Fruit fly (Drosophila melanogaster) whole organism, embryonic: ENCODE measurements around the gene Aps.

Experiments
- Bgb ChIP-seq: fragments of 200-800 bp; sonication (Bioruptor generic); IDR thresholded peaks from 2 replicates; pipeline ENCODE4 v1.3.6; 2022; ENCODE audit warnings: missing biosample characterization, missing genetic modification characterization; ENCODE audit not compliant: partially characterized antibody
- CG11247 ChIP-seq: fragments of 200-800 bp; sonication (Bioruptor generic); IDR thresholded peaks from 2 replicates; pipeline ENCODE4 v1.3.6; 2022; ENCODE audit warnings: missing biosample characterization, missing genetic modification characterization
- CG12219 ChIP-seq: fragments of 200-800 bp; sonication (Bioruptor generic); optimal IDR thresholded peaks from 3 replicates; lab custom pipeline; 2018; ENCODE audit warnings: missing biosample characterization, mild to moderate bottlenecking, missing genetic modification characterization
- CG13123 ChIP-seq: fragments of 200-800 bp; sonication (Bioruptor generic); optimal IDR thresholded peaks from 2 replicates; lab custom pipeline; 2016; ENCODE audit warnings: missing biosample characterization, missing genetic modification characterization
- CG14441 ChIP-seq: fragments of 200-800 bp; sonication (Bioruptor generic); IDR thresholded peaks from 2 replicates; pipeline ENCODE4 v1.3.6; 2022; ENCODE audit warnings: missing biosample characterization, missing genetic modification characterization
- CG16863 ChIP-seq: fragments of 200-800 bp; sonication (Bioruptor generic); optimal IDR thresholded peaks from 3 replicates; lab custom pipeline; 2016; ENCODE audit warnings: missing biosample characterization, missing genetic modification characterization
- CG17359 ChIP-seq: fragments of 200-800 bp; sonication (Bioruptor generic); optimal IDR thresholded peaks from 3 replicates; lab custom pipeline; 2018; ENCODE audit warnings: missing biosample characterization, mild to moderate bottlenecking, missing genetic modification characterization, moderate library complexity
- CG2120 ChIP-seq: fragments of 200-800 bp; sonication (Bioruptor generic); optimal IDR thresholded peaks from 3 replicates; lab custom pipeline; 2016; ENCODE audit warnings: missing biosample characterization, missing genetic modification characterization
- CG3407 ChIP-seq: fragments of 200-800 bp; sonication (Bioruptor generic); optimal IDR thresholded peaks from 2 replicates; lab custom pipeline; 2018; ENCODE audit warnings: missing biosample characterization, mild to moderate bottlenecking, missing genetic modification characterization
- CG34376 ChIP-seq: fragments of 200-800 bp; sonication (Bioruptor generic); optimal IDR thresholded peaks from 2 replicates; lab custom pipeline; 2018; ENCODE audit warnings: missing biosample characterization, mild to moderate bottlenecking, missing genetic modification characterization
- CG4328 ChIP-seq: fragments of 200-800 bp; sonication (Bioruptor generic); optimal IDR thresholded peaks from 3 replicates; lab custom pipeline; 2017; ENCODE audit warnings: missing biosample characterization, missing genetic modification reagents, missing genetic modification characterization
- CG6175 ChIP-seq: fragments of 200-800 bp; sonication (Bioruptor generic); IDR thresholded peaks from 3 replicates; pipeline ENCODE4 v1.3.6; 2022; ENCODE audit warnings: missing biosample characterization, missing genetic modification characterization
- CG6765 ChIP-seq: fragments of 200-800 bp; sonication (Bioruptor generic); optimal IDR thresholded peaks from 3 replicates; lab custom pipeline; 2017; ENCODE audit warnings: missing biosample characterization, mild to moderate bottlenecking, missing genetic modification characterization
- CG6791 ChIP-seq: fragments of 200-800 bp; sonication (Bioruptor generic); IDR thresholded peaks from 3 replicates; pipeline ENCODE4 v1.3.6; 2022; ENCODE audit warnings: missing biosample characterization, missing genetic modification characterization; ENCODE audit not compliant: partially characterized antibody
- CG7928 ChIP-seq: fragments of 200-800 bp; sonication (Bioruptor generic); optimal IDR thresholded peaks from 2 replicates; lab custom pipeline; 2017; ENCODE audit warnings: missing biosample characterization, mild to moderate bottlenecking, missing genetic modification characterization
- CG8089 ChIP-seq: fragments of 200-800 bp; sonication (Bioruptor generic); optimal IDR thresholded peaks from 3 replicates; lab custom pipeline; 2016; ENCODE audit warnings: missing biosample characterization, missing genetic modification characterization
- CHES-1-like ChIP-seq: fragments of 200-800 bp; sonication (Bioruptor generic); optimal IDR thresholded peaks from 2 replicates; lab custom pipeline; 2016; ENCODE audit warnings: missing biosample characterization, missing genetic modification characterization
- Chrac-16 ChIP-seq: fragments of 200-800 bp; sonication (Bioruptor generic); optimal IDR thresholded peaks from 3 replicates; lab custom pipeline; 2016; ENCODE audit warnings: missing biosample characterization, missing genetic modification characterization
- CrebB ChIP-seq: fragments of 200-800 bp; sonication (Bioruptor generic); optimal IDR thresholded peaks from 3 replicates; lab custom pipeline; 2018; ENCODE audit warnings: missing biosample characterization, mild to moderate bottlenecking, missing genetic modification characterization
- Ets65A ChIP-seq: fragments of 200-800 bp; sonication (Bioruptor generic); peaks from one replicate; lab custom pipeline; 2016; ENCODE audit warnings: missing biosample characterization, missing genetic modification characterization
- Ets97D ChIP-seq: fragments of 200-800 bp; sonication (Bioruptor generic); optimal IDR thresholded peaks from 3 replicates; lab custom pipeline; 2016; ENCODE audit warnings: missing biosample characterization, missing genetic modification characterization
- Hand ChIP-seq: fragments of 200-800 bp; sonication (Bioruptor generic); optimal IDR thresholded peaks from 2 replicates; lab custom pipeline; 2017; ENCODE audit warnings: mild to moderate bottlenecking, missing biosample characterization, missing genetic modification reagents, missing genetic modification characterization
- HmgZ ChIP-seq: fragments of 200-800 bp; sonication (Bioruptor generic); optimal IDR thresholded peaks from 2 replicates; lab custom pipeline; 2018; ENCODE audit warnings: missing biosample characterization, mild to moderate bottlenecking, missing genetic modification characterization
- Hr51 ChIP-seq, 2 experiments: fragments of 200-800 bp; sonication (Bioruptor generic); optimal IDR thresholded peaks; 2 replicates in 1 of 2; 3 replicates in 1 of 2; lab custom pipeline; 2016 to 2018; ENCODE audit warnings: missing biosample characterization in 2 of 2, missing genetic modification characterization in 2 of 2, mild to moderate bottlenecking in 1 of 2, moderate library complexity in 1 of 2
- Hr78 ChIP-seq, 2 experiments: fragments of 200-800 bp in 1 of 2; fragments of >200 bp in 1 of 2; sonication (Bioruptor generic) in 1 of 2; optimal IDR thresholded peaks; 2 replicates each; lab custom pipeline; 2017 to 2019; ENCODE audit warnings: missing biosample characterization in 2 of 2, missing genetic modification characterization in 2 of 2, mild to moderate bottlenecking in 1 of 2, moderate library complexity in 1 of 2
- Jarid2 ChIP-seq: fragments of 200-800 bp; sonication (Bioruptor generic); optimal IDR thresholded peaks from 3 replicates; lab custom pipeline; 2017; ENCODE audit warnings: mild to moderate bottlenecking, missing biosample characterization, missing genetic modification reagents, missing genetic modification characterization
- MESR4 ChIP-seq: fragments of 200-800 bp; sonication (Bioruptor generic); optimal IDR thresholded peaks from 2 replicates; lab custom pipeline; 2018; ENCODE audit warnings: missing biosample characterization, mild to moderate bottlenecking, missing genetic modification characterization, moderate library complexity
- Sin3A ChIP-seq: fragments of >200 bp; optimal IDR thresholded peaks from 2 replicates; lab custom pipeline; 2018
- Sox102F ChIP-seq: fragments of 200-800 bp; sonication (Bioruptor generic); optimal IDR thresholded peaks from 2 replicates; lab custom pipeline; 2018; ENCODE audit warnings: missing biosample characterization, mild to moderate bottlenecking, missing genetic modification characterization, moderate library complexity
- Spps ChIP-seq: fragments of 200-800 bp; sonication (Bioruptor generic); optimal IDR thresholded peaks from 2 replicates; lab custom pipeline; 2018; ENCODE audit warnings: missing biosample characterization, mild to moderate bottlenecking, missing genetic modification characterization
- Usf ChIP-seq: fragments of 200-800 bp; sonication (Bioruptor generic); optimal IDR thresholded peaks from 2 replicates; lab custom pipeline; 2017; ENCODE audit warnings: missing genotype, missing biosample characterization, missing genetic modification characterization
- bowl ChIP-seq: fragments of 200-800 bp; sonication (Bioruptor generic); IDR thresholded peaks from 2 replicates; pipeline ENCODE4 v1.3.6; 2022; ENCODE audit warnings: missing biosample characterization, missing genetic modification characterization
- bsh ChIP-seq, 2 experiments: fragments of 200-800 bp; sonication (Bioruptor generic); optimal IDR thresholded peaks; 2 replicates each; lab custom pipeline; 2017 to 2018; ENCODE audit warnings: mild to moderate bottlenecking in 2 of 2, missing biosample characterization in 2 of 2, missing genetic modification characterization in 2 of 2, moderate library complexity in 1 of 2
- emc ChIP-seq: fragments of 200-800 bp; sonication (Bioruptor generic); optimal IDR thresholded peaks from 2 replicates; lab custom pipeline; 2016; ENCODE audit warnings: missing biosample characterization, missing genetic modification characterization
- eve ChIP-seq, 2 experiments: fragments of >200 bp; optimal IDR thresholded peaks; 2 replicates each; lab custom pipeline; 2017; ENCODE audit warnings: missing biosample characterization in 2 of 2, missing genetic modification characterization in 2 of 2
- eyg ChIP-seq: fragments of 200-800 bp; sonication (Bioruptor generic); optimal IDR thresholded peaks from 3 replicates; lab custom pipeline; 2016; ENCODE audit warnings: missing biosample characterization, missing genetic modification characterization
- fd102C ChIP-seq: fragments of 200-800 bp; sonication (Bioruptor generic); optimal IDR thresholded peaks from 2 replicates; lab custom pipeline; 2018; ENCODE audit warnings: missing biosample characterization, mild to moderate bottlenecking, missing genetic modification characterization, moderate library complexity
- fd64A ChIP-seq: fragments of 200-800 bp; sonication (Bioruptor generic); optimal IDR thresholded peaks from 3 replicates; lab custom pipeline; 2018; ENCODE audit warnings: missing biosample characterization, mild to moderate bottlenecking, missing genetic modification characterization
- ham ChIP-seq: fragments of 200-800 bp; sonication (Bioruptor generic); IDR thresholded peaks from 2 replicates; pipeline ENCODE4 v1.3.6; 2022; ENCODE audit warnings: missing biosample characterization, missing genetic modification characterization
- kah ChIP-seq: fragments of 200-800 bp; sonication (Bioruptor generic); optimal IDR thresholded peaks from 2 replicates; lab custom pipeline; 2018; ENCODE audit warnings: missing biosample characterization, mild to moderate bottlenecking, missing genetic modification characterization
- lbe ChIP-seq: fragments of 200-800 bp; sonication (Bioruptor generic); optimal IDR thresholded peaks from 2 replicates; lab custom pipeline; 2016; ENCODE audit warnings: missing biosample characterization, mild to moderate bottlenecking, missing genetic modification characterization
- lmd ChIP-seq: fragments of 200-800 bp; sonication (Bioruptor generic); IDR thresholded peaks from 2 replicates; pipeline ENCODE4 v1.3.6; 2022; ENCODE audit warnings: missing biosample characterization, missing genetic modification characterization
- lola ChIP-seq, 3 experiments: fragments of >200 bp in 2 of 3; fragments of 200-800 bp in 1 of 3; sonication (Bioruptor generic) in 1 of 3; optimal IDR thresholded peaks; 2 replicates each; lab custom pipeline; 2017 to 2019; ENCODE audit warnings: missing biosample characterization in 3 of 3, missing genetic modification characterization in 3 of 3, mild to moderate bottlenecking in 1 of 3, moderate library complexity in 1 of 3
- otp ChIP-seq: fragments of 200-800 bp; sonication (Bioruptor generic); IDR thresholded peaks from 3 replicates; pipeline ENCODE4, ENCODE4 v1.3.6; 2022; ENCODE audit warnings: missing biosample characterization, missing genetic modification characterization
- pb ChIP-seq: fragments of 200-800 bp; sonication (Bioruptor generic); optimal IDR thresholded peaks from 3 replicates; lab custom pipeline; 2016; ENCODE audit warnings: missing biosample characterization, missing genetic modification characterization
- pnt ChIP-seq: fragments of 200-800 bp; sonication (Bioruptor generic); optimal IDR thresholded peaks from 3 replicates; lab custom pipeline; 2016; ENCODE audit warnings: missing biosample characterization, missing genetic modification characterization
- repo ChIP-seq: fragments of 200-800 bp; sonication (Bioruptor generic); optimal IDR thresholded peaks from 2 replicates; lab custom pipeline; 2016; ENCODE audit warnings: missing biosample characterization, missing genetic modification characterization
- seq ChIP-seq: fragments of 200-800 bp; sonication (Bioruptor generic); IDR thresholded peaks from 2 replicates; pipeline ENCODE4 v1.3.6; 2022; ENCODE audit warnings: missing biosample characterization, missing genetic modification characterization
- sima ChIP-seq: fragments of 200-800 bp; sonication (Bioruptor generic); optimal IDR thresholded peaks from 2 replicates; lab custom pipeline; 2016; ENCODE audit warnings: missing biosample characterization, missing genetic modification characterization
- tx ChIP-seq: fragments of 200-800 bp; sonication (Bioruptor generic); optimal IDR thresholded peaks from 2 replicates; lab custom pipeline; 2016; ENCODE audit warnings: missing biosample characterization, missing genetic modification characterization
- wdn ChIP-seq: fragments of 200-800 bp; sonication (Bioruptor generic); IDR thresholded peaks from 2 replicates; pipeline ENCODE4 v1.3.6; 2022; ENCODE audit warnings: missing biosample characterization, missing genetic modification characterization

Aps gene

DNA sequence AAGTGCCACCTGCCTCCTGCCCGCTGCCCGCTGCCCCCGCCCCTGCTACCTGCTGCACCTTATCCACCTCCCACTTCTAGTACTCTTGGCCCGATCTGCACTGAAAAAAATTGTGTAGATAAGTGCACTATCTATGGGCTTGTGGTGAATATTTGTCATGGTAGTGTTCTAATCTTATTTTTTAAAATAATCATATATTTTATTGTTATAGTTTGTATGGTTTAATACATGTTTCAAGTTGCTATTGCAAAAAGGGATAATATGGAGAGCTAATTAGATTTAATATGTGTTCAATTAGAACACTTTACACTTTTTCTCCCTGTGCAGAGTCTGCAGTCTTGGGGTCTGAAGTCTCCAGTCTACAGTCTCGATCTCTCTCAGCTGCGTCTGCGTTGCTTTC, 32.5 kb upstream of the Aps start (continued):
- TF ChIP-seq CG12219 (GFP tag; lab: Kevin White, UChicago): no peak
- no peak for TF ChIP-seq Ets65A
- no peak for TF ChIP-seq pb (GFP tag; lab: Kevin White, UChicago)
- no peak for TF ChIP-seq Bgb
- no peak for TF ChIP-seq CG2120
- no peak for TF ChIP-seq fd102C (GFP tag; lab: Kevin White, UChicago)
- peak; percentile 3 for TF ChIP-seq CG3407 (GFP tag; lab: Kevin White, UChicago)
- TF ChIP-seq lola (GFP tag; optimal IDR thresholded peaks at IDR 0.05; lab: Kevin White, UChicago): peak in 1 of 3 experiments; percentile 54
- TF ChIP-seq Chrac-16 (GFP tag; lab: Kevin White, UChicago): no peak
- TF ChIP-seq pnt (GFP tag; lab: Kevin White, UChicago): no peak
- no peak for TF ChIP-seq CG16863 (GFP tag; lab: Kevin White, UChicago)
- TF ChIP-seq CG7928 (GFP tag; lab: Kevin White, UChicago): no peak
- TF ChIP-seq eyg: no peak
- no peak for TF ChIP-seq otp (GFP tag; lab: Robert Waterston, UW)
- TF ChIP-seq lmd (GFP tag; lab: Robert Waterston, UW): peak; percentile 42
- no peak for TF ChIP-seq CG11247 (GFP tag; lab: Robert Waterston, UW)
- TF ChIP-seq kah (GFP tag; lab: Kevin White, UChicago): no peak
- no peak for TF ChIP-seq repo (GFP tag; lab: Kevin White, UChicago)
- no peak for TF ChIP-seq wdn (GFP tag; lab: Robert Waterston, UW)
- peak; percentile 36 for TF ChIP-seq Sox102F
- TF ChIP-seq CG34376: no peak
- no peak for TF ChIP-seq ham
- TF ChIP-seq CG4328: no peak
- TF ChIP-seq CHES-1-like (GFP tag; lab: Kevin White, UChicago): no peak
- no peak for TF ChIP-seq Usf (GFP tag; lab: Kevin White, UChicago)
- TF ChIP-seq Hand (GFP tag; lab: Kevin White, UChicago): no peak
- no peak for TF ChIP-seq fd64A (GFP tag; lab: Kevin White, UChicago)
- no peak for TF ChIP-seq eve (GFP tag; optimal IDR thresholded peaks at IDR 0.05; lab: Kevin White, UChicago)
- no peak for TF ChIP-seq MESR4
- no peak for TF ChIP-seq Ets97D
- TF ChIP-seq Jarid2 (GFP tag; lab: Kevin White, UChicago): no peak
- TF ChIP-seq CG8089 (GFP tag; lab: Kevin White, UChicago): no peak
- no peak for TF ChIP-seq lbe
- TF ChIP-seq Spps (tag; lab: Kevin White, UChicago): peak; percentile 2
- peak in 1 of 2 experiments; percentile 1 for TF ChIP-seq Hr78 (GFP tag; optimal IDR thresholded peaks at IDR 0.05; lab: Kevin White, UChicago)
- peak; percentile 60 to 80 for TF ChIP-seq bsh (GFP tag; optimal IDR thresholded peaks at IDR 0.05; lab: Kevin White, UChicago)
- no peak for TF ChIP-seq CG6791 (GFP tag; lab: Robert Waterston, UW)
- no peak for TF ChIP-seq tx (GFP tag; lab: Kevin White, UChicago)
- no peak for TF ChIP-seq seq (GFP tag; lab: Robert Waterston, UW)
- no peak for TF ChIP-seq CrebB (tag; lab: Kevin White, UChicago)
- TF ChIP-seq CG6765 (GFP tag; lab: Kevin White, UChicago): no peak
- TF ChIP-seq Hr51 (GFP tag; optimal IDR thresholded peaks at IDR 0.05; lab: Kevin White, UChicago): peak in 1 of 2 experiments; percentile 49
- TF ChIP-seq emc (GFP tag; lab: Kevin White, UChicago): no peak
- no peak for TF ChIP-seq CG6175
- TF ChIP-seq CG17359: peak; percentile 21
- TF ChIP-seq CG14441 (GFP tag; lab: Robert Waterston, UW): peak; percentile 40; the same call in 1 of the 2 replicates
- TF ChIP-seq bowl: no peak
- no peak for TF ChIP-seq CG13123 (GFP tag; lab: Kevin White, UChicago)
- TF ChIP-seq sima (GFP tag; lab: Kevin White, UChicago): no peak
- no peak for TF ChIP-seq HmgZ
- no peak for TF ChIP-seq Sin3A (lab: Kevin White, UChicago)
